Fruit fly (Drosophila melanogaster) whole organism, embryonic: ENCODE data around the gene CG14537.

Experiments
- Abd-B ChIP-seq: fragments of 200-800 bp; sonication (Bioruptor generic); optimal IDR thresholded peaks from 2 replicates; lab custom pipeline; 2018; ENCODE audit warnings: missing biosample characterization, mild to moderate bottlenecking, missing genetic modification characterization, moderate library complexity
- B-H1 ChIP-seq: fragments of 200-800 bp; sonication (Bioruptor generic); IDR thresholded peaks from 3 replicates; pipeline ENCODE4 v1.3.6; 2022; ENCODE audit warnings: missing biosample characterization, missing genetic modification characterization
- B-H2 ChIP-seq: fragments of 200-800 bp; sonication (Bioruptor generic); optimal IDR thresholded peaks from 2 replicates; lab custom pipeline; 2018; ENCODE audit warnings: missing biosample characterization, mild to moderate bottlenecking, missing genetic modification characterization
- Bdp1 ChIP-seq: fragments of 200-800 bp; sonication (Bioruptor generic); optimal IDR thresholded peaks from 3 replicates; lab custom pipeline; 2016; ENCODE audit warnings: missing biosample characterization, missing genetic modification characterization
- C15 ChIP-seq: fragments of 200-800 bp; sonication (Bioruptor generic); IDR thresholded peaks from 3 replicates; pipeline ENCODE4 v1.3.6; 2022; ENCODE audit warnings: missing biosample characterization, missing genetic modification characterization
- CG10147 ChIP-seq: fragments of 200-800 bp; sonication (Bioruptor generic); optimal IDR thresholded peaks from 2 replicates; lab custom pipeline; 2019; ENCODE audit warnings: missing biosample characterization, mild to moderate bottlenecking, missing genetic modification characterization, moderate library complexity
- CG1024 ChIP-seq: fragments of 200-800 bp; sonication (Bioruptor generic); IDR thresholded peaks from 2 replicates; pipeline ENCODE4 v1.3.6; 2022; ENCODE audit warnings: missing biosample characterization, missing genetic modification characterization
- CG10565 ChIP-seq: fragments of 200-800 bp; sonication (Bioruptor generic); optimal IDR thresholded peaks from 3 replicates; lab custom pipeline; 2016; ENCODE audit warnings: missing biosample characterization, mild to moderate bottlenecking, missing genetic modification characterization
- CG11456 ChIP-seq: fragments of 200-800 bp; sonication (Bioruptor generic); IDR thresholded peaks from 3 replicates; pipeline ENCODE4 v1.3.6; 2022; ENCODE audit warnings: missing biosample characterization, missing genetic modification characterization
- CG12219 ChIP-seq: fragments of 200-800 bp; sonication (Bioruptor generic); optimal IDR thresholded peaks from 3 replicates; lab custom pipeline; 2018; ENCODE audit warnings: missing biosample characterization, mild to moderate bottlenecking, missing genetic modification characterization
- CG12659 ChIP-seq: fragments of 200-800 bp; sonication (Bioruptor generic); optimal IDR thresholded peaks from 3 replicates; lab custom pipeline; 2017; ENCODE audit warnings: mild to moderate bottlenecking, missing biosample characterization, missing genetic modification reagents, missing genetic modification characterization
- CG14667 ChIP-seq: fragments of 200-800 bp; sonication (Bioruptor generic); IDR thresholded peaks from 2 replicates; pipeline ENCODE4 v1.3.6; 2022; ENCODE audit warnings: missing biosample characterization, missing genetic modification characterization
- CG18262 ChIP-seq: fragments of 200-800 bp; optimal IDR thresholded peaks from 3 replicates; lab custom pipeline; 2019; ENCODE audit warnings: missing biosample characterization, mild to moderate bottlenecking, missing genetic modification characterization, moderate library complexity
- CG18599 ChIP-seq: fragments of 200-800 bp; sonication (Bioruptor generic); optimal IDR thresholded peaks from 3 replicates; lab custom pipeline; 2017; ENCODE audit warnings: missing biosample characterization, missing genetic modification characterization, mild to moderate bottlenecking, moderate library complexity, missing genetic modification reagents
- CG2889 ChIP-seq: fragments of 200-800 bp; sonication (Bioruptor generic); IDR thresholded peaks from 3 replicates; pipeline ENCODE4 v1.3.6; 2022; ENCODE audit warnings: missing biosample characterization, missing genetic modification characterization
- CG30403 ChIP-seq: fragments of 200-800 bp; sonication (Bioruptor generic); optimal IDR thresholded peaks from 3 replicates; lab custom pipeline; 2016; ENCODE audit warnings: missing biosample characterization, missing genetic modification characterization
- CG33213 ChIP-seq: fragments of 200-800 bp; sonication (Bioruptor generic); optimal IDR thresholded peaks from 3 replicates; lab custom pipeline; 2016; ENCODE audit warnings: missing biosample characterization, missing genetic modification characterization
- CG3726 ChIP-seq: fragments of 200-800 bp; sonication (Bioruptor generic); IDR thresholded peaks from 3 replicates; pipeline ENCODE4, ENCODE4 v1.3.6; 2022; ENCODE audit warnings: missing biosample characterization, missing genetic modification characterization
- CG6813 ChIP-seq: fragments of 200-800 bp; sonication (Bioruptor generic); optimal IDR thresholded peaks from 2 replicates; lab custom pipeline; 2017; ENCODE audit warnings: missing biosample characterization, missing genetic modification characterization, mild to moderate bottlenecking, moderate library complexity, missing genetic modification reagents
- CG7928 ChIP-seq: fragments of 200-800 bp; sonication (Bioruptor generic); optimal IDR thresholded peaks from 2 replicates; lab custom pipeline; 2017; ENCODE audit warnings: missing biosample characterization, mild to moderate bottlenecking, missing genetic modification characterization
- CG8478 ChIP-seq: fragments of >200 bp; optimal IDR thresholded peaks from 2 replicates; lab custom pipeline; 2018
- CG9817 ChIP-seq: fragments of 200-800 bp; sonication (Bioruptor generic); optimal IDR thresholded peaks from 2 replicates; lab custom pipeline; 2018; ENCODE audit warnings: missing biosample characterization, mild to moderate bottlenecking, missing genetic modification characterization, moderate library complexity
- Chrac-16 ChIP-seq: fragments of 200-800 bp; sonication (Bioruptor generic); optimal IDR thresholded peaks from 3 replicates; lab custom pipeline; 2016; ENCODE audit warnings: missing biosample characterization, missing genetic modification characterization
- CkIIα-i1 ChIP-seq: fragments of 200-800 bp; sonication (Bioruptor generic); IDR thresholded peaks from 2 replicates; pipeline ENCODE4 v1.3.6; 2022; ENCODE audit warnings: missing biosample characterization, missing genetic modification characterization
- Dip2 ChIP-seq: fragments of 200-800 bp; sonication (Bioruptor generic); IDR thresholded peaks from 2 replicates; pipeline ENCODE4 v1.3.6; 2022; ENCODE audit warnings: missing biosample characterization, missing genetic modification characterization
- Dp ChIP-seq: fragments of 200-800 bp; sonication (Bioruptor generic); optimal IDR thresholded peaks from 2 replicates; lab custom pipeline; 2018; ENCODE audit warnings: missing biosample characterization, mild to moderate bottlenecking, missing genetic modification characterization, moderate library complexity
- ERR ChIP-seq: fragments of 200-800 bp; sonication (Bioruptor generic); optimal IDR thresholded peaks from 2 replicates; lab custom pipeline; 2016; ENCODE audit warnings: missing biosample characterization, missing genetic modification characterization
- Lpt ChIP-seq: fragments of >200 bp; optimal IDR thresholded peaks from 2 replicates; lab custom pipeline; 2018; ENCODE audit warnings: missing biosample characterization, missing genetic modification characterization
- Meics ChIP-seq: fragments of 200-800 bp; sonication (Bioruptor generic); optimal IDR thresholded peaks from 2 replicates; lab custom pipeline; 2017; ENCODE audit warnings: missing biosample characterization, mild to moderate bottlenecking, missing genetic modification characterization
- NFAT ChIP-seq: fragments of 200-800 bp; sonication (Bioruptor generic); IDR thresholded peaks from 2 replicates; pipeline ENCODE4 v1.3.6; 2022; ENCODE audit warnings: missing biosample characterization, missing genetic modification characterization
- Ptx1 ChIP-seq: fragments of 200-800 bp; sonication (Bioruptor generic); IDR thresholded peaks from 2 replicates; pipeline ENCODE4 v1.3.6; 2022; ENCODE audit warnings: missing biosample characterization, missing genetic modification characterization
- Ravus ChIP-seq: fragments of 200-800 bp; sonication (Bioruptor generic); IDR thresholded peaks from 2 replicates; pipeline ENCODE4 v1.3.6; 2022; ENCODE audit warnings: missing biosample characterization, missing genetic modification characterization
- Rfx ChIP-seq: fragments of 200-800 bp; sonication (Bioruptor generic); IDR thresholded peaks from 2 replicates; pipeline ENCODE4 v1.3.6; 2022; ENCODE audit warnings: missing biosample characterization, missing genetic modification characterization
- Sry-δ ChIP-seq: fragments of 200-800 bp; sonication (Bioruptor generic); optimal IDR thresholded peaks from 2 replicates; lab custom pipeline; 2016; ENCODE audit warnings: missing biosample characterization, missing genetic modification characterization
- Taf1 ChIP-seq: fragments of 200-800 bp; sonication (Bioruptor generic); IDR thresholded peaks from 2 replicates; pipeline ENCODE4 v1.3.6; 2022; ENCODE audit warnings: missing biosample characterization, missing genetic modification characterization
- YL-1 ChIP-seq: fragments of 200-800 bp; sonication (Bioruptor generic); optimal IDR thresholded peaks from 3 replicates; lab custom pipeline; 2017; ENCODE audit warnings: missing biosample characterization, mild to moderate bottlenecking, missing genetic modification characterization
- al ChIP-seq: fragments of 200-800 bp; sonication (Bioruptor generic); IDR thresholded peaks from 2 replicates; pipeline ENCODE4 v1.3.6; 2022; ENCODE audit warnings: missing biosample characterization, missing genetic modification characterization
- az2 ChIP-seq: fragments of 200-800 bp; sonication (Bioruptor generic); optimal IDR thresholded peaks from 3 replicates; lab custom pipeline; 2016; ENCODE audit warnings: missing biosample characterization, missing genetic modification characterization
- btn ChIP-seq: fragments of 200-800 bp; sonication (Bioruptor generic); optimal IDR thresholded peaks from 2 replicates; lab custom pipeline; 2016; ENCODE audit warnings: missing biosample characterization, missing genetic modification characterization
- dan ChIP-seq: fragments of 200-800 bp; sonication (Bioruptor generic); IDR thresholded peaks from 2 replicates; pipeline ENCODE4 v1.3.6; 2022; ENCODE audit warnings: missing biosample characterization, missing genetic modification characterization
- ems ChIP-seq: fragments of 200-800 bp; sonication (Bioruptor generic); optimal IDR thresholded peaks from 3 replicates; lab custom pipeline; 2016; ENCODE audit warnings: missing biosample characterization, missing genetic modification characterization
- gfzf ChIP-seq: fragments of 200-800 bp; sonication (Bioruptor generic); optimal IDR thresholded peaks from 2 replicates; lab custom pipeline; 2016; ENCODE audit warnings: missing biosample characterization, mild to moderate bottlenecking, missing genetic modification characterization, moderate library complexity
- gsb ChIP-seq: fragments of 200-800 bp; sonication (Bioruptor generic); IDR thresholded peaks from 2 replicates; pipeline ENCODE4 v1.3.6; 2022; ENCODE audit warnings: missing biosample characterization, missing genetic modification characterization
- hkb ChIP-seq, 2 experiments: fragments of 200-800 bp in 1 of 2; fragments of >200 bp in 1 of 2; sonication (Bioruptor generic) in 1 of 2; IDR thresholded peaks in 1 of 2; optimal IDR thresholded peaks in 1 of 2; 2 replicates each; pipeline versions ENCODE4 v1.3.6 to Lab custom; 2017 to 2022; ENCODE audit warnings: missing biosample characterization in 1 of 2, missing genetic modification characterization in 1 of 2
- otp ChIP-seq: fragments of 200-800 bp; sonication (Bioruptor generic); IDR thresholded peaks from 3 replicates; pipeline ENCODE4, ENCODE4 v1.3.6; 2022; ENCODE audit warnings: missing biosample characterization, missing genetic modification characterization
- prd ChIP-seq, 3 experiments: fragments of >200 bp in 2 of 3; fragments of 200-800 bp in 1 of 3; sonication (Bioruptor generic) in 1 of 3; optimal IDR thresholded peaks in 2 of 3; IDR thresholded peaks in 1 of 3; 2 replicates in 2 of 3; 3 replicates in 1 of 3; pipeline versions ENCODE4 v1.3.6 to Lab custom; 2017 to 2022; ENCODE audit warnings: missing biosample characterization in 1 of 3, missing genetic modification characterization in 1 of 3
- pum ChIP-seq: fragments of 200-800 bp; sonication (Bioruptor generic); optimal IDR thresholded peaks from 2 replicates; lab custom pipeline; 2016; ENCODE audit warnings: missing biosample characterization, missing genetic modification characterization
- sd ChIP-seq: fragments of 200-800 bp; sonication (Bioruptor generic); optimal IDR thresholded peaks from 3 replicates; lab custom pipeline; 2018; ENCODE audit warnings: missing biosample characterization, mild to moderate bottlenecking, missing genetic modification characterization, moderate library complexity
- seq ChIP-seq: fragments of 200-800 bp; sonication (Bioruptor generic); IDR thresholded peaks from 2 replicates; pipeline ENCODE4 v1.3.6; 2022; ENCODE audit warnings: missing biosample characterization, missing genetic modification characterization
- tgo ChIP-seq: fragments of 200-800 bp; sonication (Bioruptor generic); IDR thresholded peaks from 3 replicates; pipeline ENCODE4 v1.3.6; 2022; ENCODE audit warnings: missing biosample characterization, missing genetic modification characterization
- tin ChIP-seq: fragments of 200-800 bp; sonication (Bioruptor generic); optimal IDR thresholded peaks from 3 replicates; lab custom pipeline; 2016; ENCODE audit warnings: missing biosample characterization, missing genetic modification characterization
- ttk ChIP-seq: fragments of 200-800 bp; sonication (Bioruptor generic); IDR thresholded peaks from 2 replicates; pipeline ENCODE4 v2.1.2; 2022; ENCODE audit warnings: missing biosample characterization, missing genetic modification characterization

Gene CG14537

DNA sequence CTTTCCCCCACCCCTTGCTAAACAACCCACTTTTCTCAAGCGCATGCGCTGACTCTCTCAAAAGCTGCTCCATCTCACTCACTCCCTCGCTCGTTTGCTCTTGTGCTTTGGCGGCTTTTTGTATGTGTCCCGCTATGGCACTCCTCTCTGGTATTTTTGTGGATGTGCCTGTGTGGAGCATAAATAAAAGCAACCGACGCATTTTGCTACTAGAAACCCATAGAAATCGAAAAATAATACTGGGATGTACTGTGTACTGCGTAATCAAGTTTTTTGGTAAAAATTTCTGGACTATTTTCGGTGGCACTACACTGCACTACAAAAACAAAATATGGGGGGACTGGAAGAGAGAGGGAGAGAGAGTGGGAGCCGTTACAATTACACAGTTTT is 30.6 kb upstream of the CG14537 start (continued):
- TF ChIP-seq CG7928 (GFP tag; lab: Kevin White, UChicago), result no peak
- TF ChIP-seq CG12219 (GFP tag; lab: Kevin White, UChicago), result no peak
- TF ChIP-seq NFAT, result peak; percentile 4; the same call in 1 of the 2 replicates
- TF ChIP-seq Chrac-16 (GFP tag; lab: Kevin White, UChicago), result no peak
- TF ChIP-seq CG12659, result peak; percentile 50
- TF ChIP-seq gfzf, result peak; percentile 67
- TF ChIP-seq ems (GFP tag; lab: Kevin White, UChicago), result no peak
- peak; percentile 98 for TF ChIP-seq sd (tag; lab: Kevin White, UChicago)
- peak; percentile 29; the same call in 1 of the 3 replicates for TF ChIP-seq CG2889
- no peak for TF ChIP-seq dan (GFP tag; lab: Robert Waterston, UW)
- no peak for TF ChIP-seq az2 (GFP tag; lab: Kevin White, UChicago)
- no peak for TF ChIP-seq Bdp1
- TF ChIP-seq hkb (optimal IDR thresholded peaks at IDR 0.05; lab: Kevin White, UChicago), result no peak
- no peak for TF ChIP-seq hkb (GFP tag; IDR thresholded peaks at IDR 0.05; lab: Robert Waterston, UW)
- peak; percentile 13 for TF ChIP-seq Sry-δ (GFP tag; lab: Kevin White, UChicago)
- TF ChIP-seq Abd-B (GFP tag; lab: Kevin White, UChicago), result no peak
- TF ChIP-seq B-H2 (GFP tag; lab: Kevin White, UChicago), result no peak
- no peak for TF ChIP-seq Dip2
- peak; percentile 45; the same call in 1 of the 2 replicates for TF ChIP-seq Rfx
- TF ChIP-seq pum, result no peak
- no peak for TF ChIP-seq Taf1 (GFP tag; lab: Robert Waterston, UW)
- TF ChIP-seq ERR, result peak; percentile 8
- TF ChIP-seq CG33213 (GFP tag; lab: Kevin White, UChicago), result no peak
- TF ChIP-seq CG10565, result no peak
- TF ChIP-seq CkIIα-i1 (GFP tag; lab: Robert Waterston, UW), result no peak
- no peak for TF ChIP-seq otp (GFP tag; lab: Robert Waterston, UW)
- no peak for TF ChIP-seq CG3726 (GFP tag; lab: Robert Waterston, UW)
- no peak for TF ChIP-seq seq (GFP tag; lab: Robert Waterston, UW)
- TF ChIP-seq al (GFP tag; lab: Robert Waterston, UW), result no peak
- TF ChIP-seq CG10147 (GFP tag; lab: Kevin White, UChicago), result peak; percentile 4
- TF ChIP-seq prd (optimal IDR thresholded peaks at IDR 0.05; lab: Kevin White, UChicago), result no peak
- no peak for TF ChIP-seq prd (GFP tag; IDR thresholded peaks at IDR 0.05; lab: Robert Waterston, UW)
- TF ChIP-seq CG30403 (GFP tag; lab: Kevin White, UChicago), result no peak
- TF ChIP-seq CG14667 (GFP tag; lab: Robert Waterston, UW), result no peak
- TF ChIP-seq CG9817 (tag; lab: Kevin White, UChicago), result peak; percentile 7
- no peak for TF ChIP-seq B-H1 (GFP tag; lab: Robert Waterston, UW)
- no peak for TF ChIP-seq CG1024
- TF ChIP-seq btn, result no peak
- peak; percentile 58 for TF ChIP-seq CG6813
- TF ChIP-seq Dp (GFP tag; lab: Kevin White, UChicago), result peak; percentile 38
- TF ChIP-seq C15 (GFP tag; lab: Robert Waterston, UW), result no peak
- 0 out of 2 replicates have a peak, but pooled peaks have one; percentile 7 for TF ChIP-seq Ptx1 (GFP tag; lab: Robert Waterston, UW)
- TF ChIP-seq CG11456 (GFP tag; lab: Robert Waterston, UW), result no peak
- TF ChIP-seq tgo, result no peak
- TF ChIP-seq CG18599 (GFP tag; lab: Kevin White, UChicago), result peak; percentile 57
- TF ChIP-seq CG8478 (lab: Kevin White, UChicago), result no peak
- TF ChIP-seq gsb, result no peak
- TF ChIP-seq Meics (GFP tag; lab: Kevin White, UChicago), result peak; percentile 25
- TF ChIP-seq ttk, result no peak
- no peak for TF ChIP-seq Lpt
- TF ChIP-seq tin (GFP tag; lab: Kevin White, UChicago), result no peak
- TF ChIP-seq YL-1 (GFP tag; lab: Kevin White, UChicago), result peak; percentile 36
- TF ChIP-seq Ravus (GFP tag; lab: Robert Waterston, UW), result no peak
- no peak for TF ChIP-seq CG18262 (tag; lab: Kevin White, UChicago)
